Fruit fly (Drosophila melanogaster) whole organism, wandering third instar larva: Measurements from ENCODE around the gene CG11698.
A peak's percentile ranks its signal among the peaks of the same experiment; 100 is the strongest.

ENCODE experiments used
- CG9705 ChIP-seq: fragments of 200-800 bp; sonication (Bioruptor generic); optimal IDR thresholded peaks from 2 replicates; lab custom pipeline; 2018; ENCODE audit warnings: missing biosample characterization, mild to moderate bottlenecking, missing genetic modification characterization
- CrebA ChIP-seq: fragments of 200-800 bp; sonication (Bioruptor generic); optimal IDR thresholded peaks from 2 replicates; lab custom pipeline; 2016; ENCODE audit warnings: missing biosample characterization, mild to moderate bottlenecking, missing genetic modification characterization, borderline replicate concordance
- Dfd ChIP-seq: fragments of >200 bp; optimal IDR thresholded peaks from 2 replicates; lab custom pipeline; 2017; ENCODE audit warnings: missing biosample characterization, missing genetic modification characterization
- HLH106 ChIP-seq: fragments of 200-800 bp; optimal IDR thresholded peaks from 3 replicates; lab custom pipeline; 2019; ENCODE audit warnings: missing biosample characterization, mild to moderate bottlenecking, missing genetic modification characterization, moderate library complexity
- Hnf4 ChIP-seq: fragments of 200-800 bp; sonication (Bioruptor generic); optimal IDR thresholded peaks from 2 replicates; lab custom pipeline; 2016; ENCODE audit warnings: missing biosample characterization, mild to moderate bottlenecking, missing genetic modification characterization
- Hr78 ChIP-seq: fragments of >200 bp; optimal IDR thresholded peaks from 2 replicates; lab custom pipeline; 2017; ENCODE audit warnings: missing biosample characterization, missing genetic modification characterization
- Hr83 ChIP-seq: fragments of 200-300 bp; sonication (Bioruptor generic); optimal IDR thresholded peaks from 2 replicates; lab custom pipeline; 2016; ENCODE audit warnings: missing biosample characterization, mild to moderate bottlenecking, missing genetic modification characterization, moderate library complexity; ENCODE audit not compliant: poor library complexity, severe bottlenecking
- Jra ChIP-seq: sonication (Bioruptor generic); optimal IDR thresholded peaks from 2 replicates; lab custom pipeline; 2016; ENCODE audit warnings: missing biosample characterization, missing genetic modification characterization
- Mio ChIP-seq: sonication (Bioruptor generic); optimal IDR thresholded peaks from 2 replicates; lab custom pipeline; 2016; ENCODE audit warnings: missing biosample characterization, missing genetic modification characterization
- Myc ChIP-seq: fragments of >200 bp; optimal IDR thresholded peaks from 2 replicates; lab custom pipeline; 2017
- N ChIP-seq: fragments of >200 bp; optimal IDR thresholded peaks from 2 replicates; lab custom pipeline; 2018; ENCODE audit warnings: missing biosample characterization, missing external identifiers, missing genetic modification characterization
- OdsH ChIP-seq: fragments of 200-800 bp; sonication (Bioruptor generic); optimal IDR thresholded peaks from 2 replicates; lab custom pipeline; 2016; ENCODE audit warnings: missing biosample characterization, mild to moderate bottlenecking, missing genetic modification characterization
- Rel ChIP-seq, 2 experiments: fragments of 200-800 bp; sonication (Bioruptor generic) in 1 of 2; optimal IDR thresholded peaks; 2 replicates in 1 of 2; 3 replicates in 1 of 2; lab custom pipeline; 2016 to 2019; ENCODE audit warnings: mild to moderate bottlenecking in 2 of 2, missing biosample characterization in 2 of 2, missing genetic modification characterization in 2 of 2, moderate library complexity in 1 of 2
- Sp1 ChIP-seq: fragments of 200-800 bp; sonication (Bioruptor generic); optimal IDR thresholded peaks from 3 replicates; lab custom pipeline; 2019; ENCODE audit warnings: missing biosample characterization, mild to moderate bottlenecking, missing genetic modification characterization, moderate library complexity
- Vsx2 ChIP-seq: fragments of 200-300, 225-300 bp; sonication (Bioruptor generic); optimal IDR thresholded peaks from 2 replicates; lab custom pipeline; 2018; ENCODE audit warnings: missing biosample characterization, missing genetic modification characterization; ENCODE audit not compliant: partially characterized antibody
- br ChIP-seq: fragments of 200-800 bp; sonication (Bioruptor generic); optimal IDR thresholded peaks from 2 replicates; lab custom pipeline; 2016; ENCODE audit warnings: missing biosample characterization, missing genetic modification characterization
- dl ChIP-seq, 2 experiments: fragments of 175-275, 200-275 bp in 1 of 2; fragments of 200-275 bp in 1 of 2; sonication (Bioruptor generic); optimal IDR thresholded peaks; lab custom pipeline; 2018; ENCODE audit warnings: mild to moderate bottlenecking in 2 of 2, missing biosample characterization in 2 of 2, missing genetic modification characterization in 2 of 2, moderate library complexity in 2 of 2; ENCODE audit not compliant: partially characterized antibody in 2 of 2, insufficient read depth in 1 of 2
- dmrt93B ChIP-seq: fragments of 200-800 bp; sonication (Bioruptor generic); optimal IDR thresholded peaks from 2 replicates; lab custom pipeline; 2018; ENCODE audit warnings: missing biosample characterization, mild to moderate bottlenecking, missing genetic modification characterization
- dsf ChIP-seq: sonication (Bioruptor generic); optimal IDR thresholded peaks from 2 replicates; lab custom pipeline; 2016; ENCODE audit warnings: missing biosample characterization, missing genetic modification characterization, borderline replicate concordance
- ey ChIP-seq: fragments of 200-800 bp; sonication (Bioruptor generic); optimal IDR thresholded peaks from 2 replicates; lab custom pipeline; 2016; ENCODE audit warnings: missing biosample characterization, missing genetic modification characterization
- foxo ChIP-seq, 2 experiments: fragments of 200-800 bp; sonication (Bioruptor generic); optimal IDR thresholded peaks; 2 replicates in 1 of 2; 3 replicates in 1 of 2; lab custom pipeline; 2016 to 2017; ENCODE audit warnings: missing biosample characterization in 2 of 2, missing genetic modification characterization in 2 of 2
- h ChIP-seq: fragments of 200-800 bp; sonication (Bioruptor generic); optimal IDR thresholded peaks from 3 replicates; lab custom pipeline; 2016; ENCODE audit warnings: missing biosample characterization, mild to moderate bottlenecking, missing genetic modification characterization
- jim ChIP-seq: fragments of 175-275, 200-325 bp; sonication (Bioruptor generic); optimal IDR thresholded peaks from 2 replicates; lab custom pipeline; 2016; ENCODE audit warnings: missing biosample characterization, mild to moderate bottlenecking, missing genetic modification characterization
- pan ChIP-seq: fragments of >200 bp; optimal IDR thresholded peaks from 2 replicates; lab custom pipeline; 2017
- psq ChIP-seq: fragments of 200-800 bp; sonication (Bioruptor generic); optimal IDR thresholded peaks from 3 replicates; lab custom pipeline; 2017; ENCODE audit warnings: missing biosample characterization, mild to moderate bottlenecking, missing genetic modification characterization, moderate library complexity
- rgr ChIP-seq: fragments of 200-800 bp; sonication (Bioruptor generic); optimal IDR thresholded peaks from 3 replicates; lab custom pipeline; 2016; ENCODE audit warnings: missing biosample characterization, mild to moderate bottlenecking, missing genetic modification characterization
- sage ChIP-seq: fragments of 200-800 bp; sonication (Bioruptor generic); optimal IDR thresholded peaks from 2 replicates; lab custom pipeline; 2016; ENCODE audit warnings: missing biosample characterization, mild to moderate bottlenecking, missing genetic modification characterization
- sv ChIP-seq: fragments of 200-800 bp; sonication (Bioruptor generic); optimal IDR thresholded peaks from 3 replicates; lab custom pipeline; 2016; ENCODE audit warnings: missing biosample characterization, missing genetic modification characterization
- tai ChIP-seq: sonication (Bioruptor generic); optimal IDR thresholded peaks from 2 replicates; lab custom pipeline; 2016; ENCODE audit warnings: missing biosample characterization, missing genetic modification characterization
- usp ChIP-seq: fragments of >200 bp; optimal IDR thresholded peaks from 2 replicates; lab custom pipeline; 2017; ENCODE audit warnings: missing biosample characterization, missing genetic modification characterization
- woc ChIP-seq: sonication (Bioruptor generic); optimal IDR thresholded peaks from 2 replicates; lab custom pipeline; 2016; ENCODE audit warnings: missing biosample characterization, mild to moderate bottlenecking, missing genetic modification characterization

CG11698 gene

dm6 chr3R:8355579-8355978 is 43.6 kb downstream of the CG11698 start (continued):
- no peak for TF ChIP-seq pan (lab: Kevin White, UChicago)
- TF ChIP-seq N (GFP tag; lab: Kevin White, UChicago), result no peak
- peak; percentile 25 for TF ChIP-seq HLH106 (tag; lab: Kevin White, UChicago)

- TF ChIP-seq dsf (no peak), h (GFP tag; lab: Kevin White, UChicago) (peak; percentile 47), Rel (GFP tag; optimal IDR thresholded peaks at IDR 0.05; lab: Kevin White, UChicago) (no peak), Rel (tag; optimal IDR thresholded peaks at IDR 0.05; lab: Kevin White, UChicago) (peak; percentile 78), dl (GFP tag; optimal IDR thresholded peaks at IDR 0.05; lab: Kevin White, UChicago; ENCODE audit: insufficient read depth in 1 of 2, partially characterized antibody in 2 of 2) (peak in 1 of 2 experiments; percentile 15), pan (lab: Kevin White, UChicago) (no peak), ey (GFP tag; lab: Kevin White, UChicago) (no peak), Hnf4 (GFP tag; lab: Kevin White, UChicago) (no peak), Myc (lab: Kevin White, UChicago) (peak; percentile 95), sage (no peak), Mio (GFP tag; lab: Kevin White, UChicago) (no peak), foxo (GFP tag; optimal IDR thresholded peaks at IDR 0.05; lab: Kevin White, UChicago) (no peak), tai (GFP tag; lab: Kevin White, UChicago) (no peak), woc (GFP tag; lab: Kevin White, UChicago) (peak; percentile 8), Vsx2 (no peak), CG9705 (no peak), Hr83 (no peak), sv (no peak), rgr (no peak), Dfd (no peak)
Observed at dm6 chr3R:8356626-8357290, 44.8 kb downstream of the CG11698 start, which contains the start of gene stck. Gene stck, plus strand, starts transcription at chr3R:8356978.

- TF ChIP-seq psq (no peak), br (GFP tag; lab: Kevin White, UChicago) (no peak), Hr83 (peak; percentile 27), rgr (no peak), Dfd (no peak), sv (no peak), Hr78 (no peak), Jra (peak; percentile 33), CrebA (GFP tag; lab: Kevin White, UChicago) (no peak)
Observed at dm6 chr3R:8357372-8357992, 45.5 kb downstream of the CG11698 start.

dm6 chr3R:8358004-8358403 is 46.0 kb downstream of the CG11698 start:
- TF ChIP-seq psq (no peak), usp (GFP tag; lab: Kevin White, UChicago) (no peak), CrebA (GFP tag; lab: Kevin White, UChicago) (no peak), sage (peak; percentile 33)
- TF ChIP-seq, all 38 proteins: peak for 1

- peak; percentile 31 for TF ChIP-seq HLH106 (tag; lab: Kevin White, UChicago)
- TF ChIP-seq jim (GFP tag; lab: Kevin White, UChicago), result no peak
- no peak for TF ChIP-seq rgr
- TF ChIP-seq h (GFP tag; lab: Kevin White, UChicago), result no peak
- TF ChIP-seq N (GFP tag; lab: Kevin White, UChicago), result peak; percentile 64
- no peak for TF ChIP-seq dmrt93B (GFP tag; lab: Kevin White, UChicago)
- no peak for TF ChIP-seq psq
- TF ChIP-seq Rel (GFP tag; optimal IDR thresholded peaks at IDR 0.05; lab: Kevin White, UChicago), result no peak
- peak; percentile 79 for TF ChIP-seq Rel (tag; optimal IDR thresholded peaks at IDR 0.05; lab: Kevin White, UChicago)
- TF ChIP-seq sv, result no peak
- no peak for TF ChIP-seq pan (lab: Kevin White, UChicago)
- no peak for TF ChIP-seq Sp1
- peak in 1 of 2 experiments; percentile 16 for TF ChIP-seq foxo (GFP tag; optimal IDR thresholded peaks at IDR 0.05; lab: Kevin White, UChicago)
- no peak for TF ChIP-seq OdsH (GFP tag; lab: Kevin White, UChicago)
- TF ChIP-seq Hr83, result no peak
- TF ChIP-seq Hnf4 (GFP tag; lab: Kevin White, UChicago), result no peak
Observed at dm6 chr3R:8362259-8362876, 50.4 kb downstream of the CG11698 start, which contains the start of the genes Veneno and CG7963. Gene Veneno, minus strand, starts transcription at chr3R:8362554. Gene CG7963, plus strand, starts transcription at chr3R:8362826.
